Worm (Caenorhabditis elegans) whole organism, midembryonic: Measurements from ENCODE around the gene T05H10.1.

Source experiments
- T22C8.4 ChIP-seq: fragments of 200-800 bp; sonication (Bioruptor generic); IDR thresholded peaks from 2 replicates; pipeline ENCODE4 v1.3.6; 2022; ENCODE audit warnings: missing genetic modification characterization, missing compliant biosample characterization
- cog-1 ChIP-seq: sonication (generic microtip); optimal IDR thresholded peaks from 2 replicates; lab custom pipeline; 2016; ENCODE audit warnings: missing genetic modification characterization, missing compliant biosample characterization
- flt-1 ChIP-seq: fragments of 200-800 bp; sonication (Bioruptor generic); IDR thresholded peaks from 2 replicates; pipeline ENCODE4 v1.3.6; 2022; ENCODE audit warnings: missing genetic modification characterization, missing compliant biosample characterization
- klf-2 ChIP-seq: fragments of 200-800 bp; sonication (Bioruptor generic); conservative IDR thresholded peaks from 2 replicates; pipeline ENCODE4 v1.3.6; 2022; ENCODE audit warnings: missing genetic modification reagents, missing genetic modification characterization, missing compliant biosample characterization
- med-1 ChIP-seq: sonication (generic microtip); optimal IDR thresholded peaks from 2 replicates; lab custom pipeline; 2017; ENCODE audit warnings: missing genetic modification characterization, mild to moderate bottlenecking, missing compliant biosample characterization, antibody characterized with exemption, missing genetic modification reagents; ENCODE audit not compliant: insufficient read depth
- ref-1 ChIP-seq: fragments of 200-800 bp; sonication (Bioruptor generic); conservative IDR thresholded peaks from 2 replicates; pipeline ENCODE4 v1.3.6; 2022; ENCODE audit warnings: missing genetic modification reagents, missing genetic modification characterization, missing compliant biosample characterization
- tab-1 ChIP-seq: fragments of 200-800 bp; sonication (Bioruptor generic); IDR thresholded peaks from 2 replicates; pipeline ENCODE4 v1.3.6; 2022; ENCODE audit warnings: missing genetic modification characterization, missing compliant biosample characterization
- ztf-23 ChIP-seq: fragments of 200-800 bp; sonication (Bioruptor generic); IDR thresholded peaks from 2 replicates; pipeline ENCODE4 v1.3.6; 2022; ENCODE audit warnings: missing genetic modification reagents, missing genetic modification characterization, missing compliant biosample characterization
- ztf-29 ChIP-seq: fragments of 200-800 bp; sonication (Bioruptor generic); IDR thresholded peaks from 2 replicates; pipeline ENCODE4 v1.3.6; 2022; ENCODE audit warnings: missing genetic modification reagents, missing genetic modification characterization, missing compliant biosample characterization

Gene T05H10.1

DNA sequence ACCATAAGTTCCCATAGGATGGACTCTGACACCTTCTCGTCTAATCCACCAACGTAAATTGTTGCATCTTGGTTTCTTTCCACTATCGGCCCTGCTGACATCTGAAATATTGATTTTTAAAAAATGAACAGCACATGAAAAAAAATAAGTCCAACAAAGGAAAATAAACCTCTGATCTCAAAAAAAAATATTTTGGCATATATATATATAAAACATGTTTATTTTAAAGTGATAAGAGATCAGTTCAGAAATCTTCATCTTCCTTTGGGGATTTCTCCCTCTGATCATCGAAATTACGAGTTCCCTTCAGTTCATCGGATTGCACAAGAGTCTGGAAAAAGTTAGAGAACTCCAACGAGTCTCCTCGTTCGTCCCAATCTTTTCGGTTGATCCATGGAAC lies 6.7 kb upstream of the T05H10.1 start, which contains the start of gene sap-49:
TSS of gene sap-49 (minus strand) at position 101 of the 400 bp plus-strand sequence.
- TF ChIP-seq ref-1 (GFP tag; lab: Robert Waterston, UW) (no peak), ztf-23 (no peak), T22C8.4 (GFP tag; lab: Robert Waterston, UW) (no peak), cog-1 (tag; lab: Kevin White, UChicago) (no peak), tab-1 (no peak), flt-1 (GFP tag; lab: Robert Waterston, UW) (no peak)

DNA sequence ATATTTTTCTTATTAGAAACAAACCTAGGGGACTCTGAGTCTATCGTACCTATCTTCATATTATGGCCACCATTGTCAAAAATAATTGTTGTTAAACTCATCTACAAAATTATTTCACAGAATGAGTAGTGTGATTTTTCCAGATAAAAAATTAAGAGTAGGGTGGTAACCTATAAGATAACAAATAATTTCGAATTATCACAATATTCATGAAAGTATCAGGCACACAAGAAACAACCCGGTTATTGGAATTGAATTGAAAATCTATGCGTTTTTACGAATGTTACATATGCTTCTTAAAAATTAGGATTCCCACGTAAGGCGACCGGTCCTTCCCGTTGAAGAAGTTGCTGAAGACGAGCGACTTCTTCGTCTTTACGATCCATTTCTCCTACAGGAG lies 5.1 kb upstream of the T05H10.1 start, which contains the start of gene arp-6:
TSS of gene arp-6 (minus strand) at position 101 of the 400 bp plus-strand sequence.
- TF ChIP-seq ztf-23 (no peak), flt-1 (GFP tag; lab: Robert Waterston, UW) (no peak), med-1 (GFP tag; lab: Kevin White, UChicago) (no peak)

DNA sequence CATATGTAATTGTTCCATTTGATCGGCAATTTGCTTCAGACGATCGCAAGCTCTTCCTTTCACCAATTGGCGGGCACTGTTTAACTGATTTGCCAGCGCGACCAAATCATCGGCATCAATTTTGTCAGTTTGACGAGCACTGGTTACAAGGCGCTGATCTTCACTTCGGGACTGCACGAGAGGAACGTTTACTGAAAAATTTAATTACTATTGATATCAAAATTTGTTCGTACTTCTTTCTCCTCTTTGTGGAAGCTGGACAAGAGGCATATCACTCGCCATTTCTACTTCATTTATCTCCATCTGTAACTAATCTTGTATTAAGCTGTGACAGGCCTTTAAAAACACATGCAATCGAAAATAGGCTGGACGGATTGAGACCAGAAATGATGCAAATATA lies 4.5 kb upstream of the T05H10.1 start, which contains the start of gene C08B11.9:
TSS of gene C08B11.9 (minus strand) at position 307 of the 400 bp plus-strand sequence.
- no peak for TF ChIP-seq flt-1 (GFP tag; lab: Robert Waterston, UW)
- TF ChIP-seq tab-1: no peak
- TF ChIP-seq ztf-29 (GFP tag; lab: Robert Waterston, UW): no peak
- TF ChIP-seq klf-2 (GFP tag; lab: Robert Waterston, UW): no peak
- TF ChIP-seq med-1 (GFP tag; lab: Kevin White, UChicago): no peak
- no peak for TF ChIP-seq ref-1 (GFP tag; lab: Robert Waterston, UW)
- TF ChIP-seq T22C8.4 (GFP tag; lab: Robert Waterston, UW): no peak
- TF ChIP-seq ztf-23: no peak
- TF ChIP-seq cog-1 (tag; lab: Kevin White, UChicago): no peak

DNA sequence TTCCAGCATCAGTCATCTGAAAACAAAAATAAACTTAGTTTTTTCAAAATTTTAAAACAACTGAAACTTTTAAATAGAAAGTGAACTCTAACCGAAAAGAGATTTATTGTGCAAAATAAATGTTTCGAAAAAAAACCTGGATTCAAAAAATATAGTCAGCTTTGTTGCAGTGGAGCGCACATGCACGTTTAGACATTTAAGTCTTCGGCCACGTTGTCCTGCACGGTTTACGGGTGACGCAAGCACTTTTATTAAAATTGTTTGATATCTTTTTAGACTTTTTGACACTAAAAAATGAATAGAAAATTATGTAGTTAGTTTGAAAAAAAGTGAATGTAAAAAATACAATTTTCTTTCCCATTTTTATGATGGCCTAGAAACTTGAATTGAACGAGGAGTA lies 3.0 kb upstream of the T05H10.1 start, which contains the start of the genes ubh-4 and algn-6:
TSS of gene ubh-4 (minus strand) at position 182 of the 400 bp plus-strand sequence.
TSS of gene algn-6 (plus strand) at position 387 of the 400 bp plus-strand sequence.
- TF ChIP-seq ref-1 (GFP tag; lab: Robert Waterston, UW): no peak
- no peak for TF ChIP-seq cog-1 (tag; lab: Kevin White, UChicago)
- TF ChIP-seq T22C8.4 (GFP tag; lab: Robert Waterston, UW): no peak
- TF ChIP-seq ztf-23: no peak

DNA sequence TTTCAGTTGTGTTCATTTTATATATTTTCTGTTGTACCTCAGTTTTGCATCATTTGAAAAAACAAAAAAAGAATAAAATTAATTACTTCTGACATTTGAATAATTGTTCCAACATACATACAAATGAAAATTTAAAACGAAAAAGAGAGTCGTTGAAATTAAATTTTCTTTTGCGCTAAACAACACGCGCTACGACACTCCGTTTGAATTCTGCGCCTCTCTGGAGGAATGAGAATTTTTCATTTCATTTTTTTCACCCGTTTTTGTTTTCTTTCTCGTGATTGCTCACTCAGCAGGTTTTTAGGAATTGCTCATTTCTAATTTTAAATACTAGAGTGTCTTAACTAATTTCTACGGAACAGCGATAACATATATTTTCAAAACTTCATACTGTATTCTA lies 747 bp upstream of the T05H10.1 start:
- TF ChIP-seq ztf-23: no peak
- TF ChIP-seq klf-2 (GFP tag; lab: Robert Waterston, UW): no peak
- no peak for TF ChIP-seq T22C8.4 (GFP tag; lab: Robert Waterston, UW)
- no peak for TF ChIP-seq ztf-29 (GFP tag; lab: Robert Waterston, UW)
- no peak for TF ChIP-seq tab-1
- TF ChIP-seq med-1 (GFP tag; lab: Kevin White, UChicago): no peak
- TF ChIP-seq flt-1 (GFP tag; lab: Robert Waterston, UW): no peak
- TF ChIP-seq cog-1 (tag; lab: Kevin White, UChicago): no peak
- TF ChIP-seq ref-1 (GFP tag; lab: Robert Waterston, UW): no peak

DNA sequence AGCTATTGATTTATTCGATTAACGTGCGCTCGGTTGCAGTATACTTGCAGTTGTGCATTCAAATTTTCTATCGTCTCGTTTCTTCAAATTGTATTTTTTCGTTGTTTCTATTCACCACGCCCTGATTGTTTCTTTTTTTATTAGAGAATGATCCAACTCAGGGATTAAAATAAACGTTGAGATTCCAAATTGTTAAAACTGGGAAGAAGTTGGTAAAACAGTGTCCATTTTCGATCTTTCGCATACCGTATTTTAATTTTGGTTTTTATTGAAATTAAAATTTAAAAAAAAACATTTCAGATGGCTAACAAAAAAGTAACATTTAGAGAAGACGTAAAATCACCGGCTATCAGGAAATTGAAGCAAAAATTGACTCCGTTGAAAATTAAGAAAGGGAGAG lies 4.9 kb downstream of the T05H10.1 start, which contains the start of gene apn-1:
TSS of gene apn-1 (plus strand) at position 301 of the 400 bp plus-strand sequence.
- TF ChIP-seq ztf-29 (GFP tag; lab: Robert Waterston, UW) (no peak), klf-2 (GFP tag; lab: Robert Waterston, UW) (no peak), T22C8.4 (GFP tag; lab: Robert Waterston, UW) (no peak), ref-1 (GFP tag; lab: Robert Waterston, UW) (no peak), flt-1 (GFP tag; lab: Robert Waterston, UW) (no peak), cog-1 (tag; lab: Kevin White, UChicago) (no peak), med-1 (GFP tag; lab: Kevin White, UChicago) (no peak), ztf-23 (no peak)

DNA sequence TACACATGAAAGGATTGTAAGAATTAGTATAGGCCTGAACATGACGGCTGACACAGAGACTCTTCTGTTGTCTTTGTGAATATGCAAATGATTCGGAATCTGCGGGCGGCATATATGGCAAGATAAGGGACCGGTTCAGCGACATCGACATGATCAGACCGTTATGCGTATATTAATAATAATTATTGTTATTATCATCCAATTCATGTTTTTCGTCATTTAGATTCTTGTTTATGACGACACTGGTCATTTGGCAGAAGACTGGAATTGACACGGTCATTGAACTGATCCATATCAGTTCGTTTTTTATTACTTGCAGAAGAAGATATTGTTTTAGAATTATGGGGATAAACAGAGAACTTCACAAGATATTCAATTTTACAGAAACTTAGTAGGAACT lies 8.1 kb downstream of the T05H10.1 start, which contains the start of gene mtre-1:
TSS of gene mtre-1 (minus strand) at position 101 of the 400 bp plus-strand sequence.
- TF ChIP-seq T22C8.4 (GFP tag; lab: Robert Waterston, UW): no peak
- no peak for TF ChIP-seq ztf-23
- TF ChIP-seq klf-2 (GFP tag; lab: Robert Waterston, UW): no peak
- no peak for TF ChIP-seq cog-1 (tag; lab: Kevin White, UChicago)

DNA sequence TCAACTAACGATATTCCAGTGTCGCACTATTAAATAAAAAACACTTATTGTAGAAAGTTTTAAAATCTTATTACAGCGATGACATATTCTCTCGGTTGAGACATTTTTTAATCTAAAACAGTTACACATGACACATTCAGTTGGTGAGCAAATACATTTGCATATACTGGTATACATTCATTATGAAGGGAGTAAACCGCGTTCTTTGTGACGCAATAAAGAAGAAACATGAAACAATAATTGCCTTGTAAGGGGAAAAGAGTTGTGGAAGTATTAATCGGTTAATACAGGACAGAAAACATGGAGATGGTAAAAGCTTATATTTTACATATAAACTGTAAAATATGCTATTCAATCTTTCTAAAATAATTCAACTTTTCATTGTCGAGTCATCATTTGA lies 8.9 kb downstream of the T05H10.1 start:
- no peak for TF ChIP-seq klf-2 (GFP tag; lab: Robert Waterston, UW)
- TF ChIP-seq ref-1 (GFP tag; lab: Robert Waterston, UW): no peak
- no peak for TF ChIP-seq tab-1

DNA sequence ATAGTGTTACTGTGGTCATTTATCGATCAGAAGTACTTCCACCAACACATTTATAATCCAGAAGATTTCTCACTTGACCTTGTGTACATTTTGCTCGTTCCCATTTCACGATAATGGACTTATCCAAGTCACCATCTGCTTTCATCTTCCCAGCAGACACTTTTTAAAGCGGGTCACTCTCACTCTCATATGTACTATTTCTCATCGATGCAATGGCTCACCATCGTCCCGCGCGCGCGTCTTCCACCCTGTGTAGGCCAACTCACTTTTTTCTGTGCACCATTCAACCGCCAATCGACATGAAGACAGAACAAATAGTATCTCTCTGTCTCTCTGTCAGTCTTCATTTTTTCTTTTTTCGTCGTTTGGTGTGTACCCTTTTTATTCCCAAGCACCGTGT lies 9.8 kb downstream of the T05H10.1 start:
- TF ChIP-seq med-1 (GFP tag; lab: Kevin White, UChicago) (no peak), T22C8.4 (GFP tag; lab: Robert Waterston, UW) (no peak), ref-1 (GFP tag; lab: Robert Waterston, UW) (no peak), cog-1 (tag; lab: Kevin White, UChicago) (no peak), ztf-29 (GFP tag; lab: Robert Waterston, UW) (no peak), flt-1 (GFP tag; lab: Robert Waterston, UW) (no peak), tab-1 (no peak), ztf-23 (no peak), klf-2 (GFP tag; lab: Robert Waterston, UW) (no peak)

DNA sequence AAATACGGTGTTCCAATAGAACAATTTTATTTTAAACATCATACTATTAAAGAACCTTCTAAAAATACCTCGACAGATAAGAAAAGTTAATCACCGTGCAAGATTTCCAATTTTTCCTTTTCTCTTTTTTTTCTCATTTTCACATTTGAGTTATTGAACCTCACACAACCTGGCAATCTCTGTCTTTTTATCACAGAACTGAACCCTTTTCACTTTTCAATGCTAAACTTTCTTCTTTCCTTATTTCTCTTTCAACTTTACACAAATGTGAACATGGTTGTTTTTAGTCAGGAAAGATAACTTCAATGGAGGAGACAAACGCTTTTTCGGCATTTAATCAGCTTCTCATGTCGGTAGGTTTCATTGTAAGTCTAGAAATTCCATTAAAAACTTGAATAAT lies 10.5 kb downstream of the T05H10.1 start, which contains the start of gene T05H10.4:
TSS of gene T05H10.4 (plus strand) at position 301 of the 400 bp plus-strand sequence.
- no peak for TF ChIP-seq T22C8.4 (GFP tag; lab: Robert Waterston, UW)
- TF ChIP-seq cog-1 (tag; lab: Kevin White, UChicago): no peak
- no peak for TF ChIP-seq med-1 (GFP tag; lab: Kevin White, UChicago)
- TF ChIP-seq ztf-29 (GFP tag; lab: Robert Waterston, UW): no peak
- TF ChIP-seq tab-1: no peak
- TF ChIP-seq ref-1 (GFP tag; lab: Robert Waterston, UW): no peak
